Fruit fly (Drosophila melanogaster) whole organism, prepupa: ENCODE results near the gene CG13116.

Experiments
- CG11294 ChIP-seq: fragments of 200-800 bp; sonication (Bioruptor generic); IDR thresholded peaks from 2 replicates; pipeline ENCODE4 v1.3.6; 2022; ENCODE audit warnings: missing biosample characterization, missing genetic modification characterization
- CG11902 ChIP-seq: fragments of 200-800 bp; sonication (Bioruptor generic); optimal IDR thresholded peaks from 3 replicates; lab custom pipeline; 2016; ENCODE audit warnings: missing biosample characterization, missing genetic modification characterization
- CG15336 ChIP-seq: fragments of 200-800 bp; sonication (Bioruptor generic); IDR thresholded peaks from 2 replicates; pipeline ENCODE4 v1.3.6; 2022; ENCODE audit warnings: missing biosample characterization, missing genetic modification characterization
- CG1621 ChIP-seq: fragments of 200-800 bp; sonication (Bioruptor generic); optimal IDR thresholded peaks from 3 replicates; lab custom pipeline; 2018; ENCODE audit warnings: missing biosample characterization, mild to moderate bottlenecking, missing genetic modification characterization
- CG16779 ChIP-seq: fragments of 200-800 bp; sonication (Bioruptor generic); optimal IDR thresholded peaks from 3 replicates; lab custom pipeline; 2017; ENCODE audit warnings: missing biosample characterization, mild to moderate bottlenecking, missing genetic modification characterization
- CG3032 ChIP-seq: fragments of 200-800 bp; optimal IDR thresholded peaks from 2 replicates; lab custom pipeline; 2019; ENCODE audit warnings: missing biosample characterization, mild to moderate bottlenecking, missing genetic modification characterization, moderate library complexity
- CG32006 ChIP-seq: fragments of 200-800 bp; sonication (Bioruptor generic); optimal IDR thresholded peaks from 3 replicates; lab custom pipeline; 2017; ENCODE audit warnings: missing biosample characterization, mild to moderate bottlenecking, missing genetic modification characterization
- CG34406 ChIP-seq: fragments of 200-800 bp; sonication (Bioruptor generic); optimal IDR thresholded peaks from 3 replicates; lab custom pipeline; 2016; ENCODE audit warnings: missing biosample characterization, missing genetic modification characterization
- CG6276 ChIP-seq: fragments of 200-800 bp; sonication (Bioruptor generic); optimal IDR thresholded peaks from 2 replicates; lab custom pipeline; 2017; ENCODE audit warnings: missing biosample characterization, mild to moderate bottlenecking, missing genetic modification characterization
- CG6792 ChIP-seq: fragments of 200-800 bp; sonication (Bioruptor generic); optimal IDR thresholded peaks from 3 replicates; lab custom pipeline; 2016; ENCODE audit warnings: missing biosample characterization, missing genetic modification characterization
- CG6808 ChIP-seq: fragments of 200-800 bp; sonication (Bioruptor generic); optimal IDR thresholded peaks from 3 replicates; lab custom pipeline; 2017; ENCODE audit warnings: missing biosample characterization, missing genetic modification characterization, mild to moderate bottlenecking, moderate library complexity, missing genetic modification reagents
- CG8119 ChIP-seq: fragments of 200-800 bp; sonication (Bioruptor generic); IDR thresholded peaks from 3 replicates; pipeline ENCODE4 v1.3.6; 2022; ENCODE audit warnings: missing biosample characterization, missing genetic modification characterization
- Eip75B ChIP-seq: fragments of 200-800 bp; sonication (Bioruptor generic); optimal IDR thresholded peaks from 3 replicates; lab custom pipeline; 2016; ENCODE audit warnings: missing biosample characterization, missing genetic modification characterization
- Eip78C ChIP-seq: fragments of 200-800 bp; sonication (Bioruptor generic); peaks from one replicate; lab custom pipeline; 2016; ENCODE audit warnings: missing biosample characterization, missing genetic modification characterization
- Eip93F ChIP-seq: fragments of 200-800 bp; sonication (Bioruptor generic); optimal IDR thresholded peaks from 2 replicates; lab custom pipeline; 2016; ENCODE audit warnings: missing biosample characterization, mild to moderate bottlenecking, missing genetic modification characterization
- Gug ChIP-seq: fragments of 200-800 bp; sonication (Bioruptor generic); IDR thresholded peaks from 2 replicates; pipeline ENCODE4 v1.3.6; 2022; ENCODE audit warnings: missing biosample characterization, missing genetic modification characterization
- Hr38 ChIP-seq: sonication (Bioruptor generic); optimal IDR thresholded peaks from 2 replicates; lab custom pipeline; 2016; ENCODE audit warnings: missing biosample characterization, missing genetic modification characterization
- Hr4 ChIP-seq: fragments of 200-800 bp; sonication (Bioruptor generic); optimal IDR thresholded peaks from 3 replicates; lab custom pipeline; 2016; ENCODE audit warnings: missing biosample characterization, missing genetic modification characterization
- Smox ChIP-seq: fragments of 200-800 bp; sonication (Bioruptor generic); optimal IDR thresholded peaks from 3 replicates; lab custom pipeline; 2016; ENCODE audit warnings: missing biosample characterization, missing genetic modification characterization
- dsx ChIP-seq: fragments of 200-800 bp; optimal IDR thresholded peaks from 3 replicates; lab custom pipeline; 2019; ENCODE audit warnings: missing biosample characterization, mild to moderate bottlenecking, missing genetic modification characterization, moderate library complexity; ENCODE audit not compliant: poor library complexity, severe bottlenecking
- fkh ChIP-seq: fragments of 200-800 bp; sonication (Bioruptor generic); optimal IDR thresholded peaks from 3 replicates; lab custom pipeline; 2017; ENCODE audit warnings: missing biosample characterization, mild to moderate bottlenecking, missing genetic modification characterization, moderate library complexity
- net ChIP-seq: fragments of 200-800 bp; sonication (Bioruptor generic); optimal IDR thresholded peaks from 3 replicates; lab custom pipeline; 2016; ENCODE audit warnings: missing biosample characterization, missing genetic modification characterization
- salr ChIP-seq, 2 experiments: fragments of 200-800 bp; sonication (Bioruptor generic); optimal IDR thresholded peaks; 3 replicates each; lab custom pipeline; 2016 to 2018; ENCODE audit warnings: missing biosample characterization in 2 of 2, missing genetic modification characterization in 2 of 2, mild to moderate bottlenecking in 1 of 2
- spab ChIP-seq: fragments of 200-800 bp; sonication (Bioruptor generic); optimal IDR thresholded peaks from 2 replicates; lab custom pipeline; 2017; ENCODE audit warnings: missing biosample characterization, mild to moderate bottlenecking, missing genetic modification characterization, missing genetic modification reagents
- ss ChIP-seq, 2 experiments: fragments of 200-800 bp; sonication (Bioruptor generic); optimal IDR thresholded peaks; 2 replicates in 1 of 2; 3 replicates in 1 of 2; lab custom pipeline; 2017 to 2018; ENCODE audit warnings: mild to moderate bottlenecking in 2 of 2, missing biosample characterization in 2 of 2, missing genetic modification characterization in 2 of 2, moderate library complexity in 1 of 2
- svp ChIP-seq: fragments of 200-800 bp; sonication (Bioruptor generic); peaks from one replicate; lab custom pipeline; 2016; ENCODE audit warnings: missing biosample characterization, missing genetic modification characterization
- topi ChIP-seq: fragments of 200-800 bp; sonication (Bioruptor generic); optimal IDR thresholded peaks from 3 replicates; lab custom pipeline; 2016; ENCODE audit warnings: missing biosample characterization, missing genetic modification characterization
- vri ChIP-seq: fragments of 200-800 bp; sonication (Bioruptor generic); optimal IDR thresholded peaks from 3 replicates; lab custom pipeline; 2016; ENCODE audit warnings: missing biosample characterization, mild to moderate bottlenecking, missing genetic modification characterization

Gene CG13116

DNA sequence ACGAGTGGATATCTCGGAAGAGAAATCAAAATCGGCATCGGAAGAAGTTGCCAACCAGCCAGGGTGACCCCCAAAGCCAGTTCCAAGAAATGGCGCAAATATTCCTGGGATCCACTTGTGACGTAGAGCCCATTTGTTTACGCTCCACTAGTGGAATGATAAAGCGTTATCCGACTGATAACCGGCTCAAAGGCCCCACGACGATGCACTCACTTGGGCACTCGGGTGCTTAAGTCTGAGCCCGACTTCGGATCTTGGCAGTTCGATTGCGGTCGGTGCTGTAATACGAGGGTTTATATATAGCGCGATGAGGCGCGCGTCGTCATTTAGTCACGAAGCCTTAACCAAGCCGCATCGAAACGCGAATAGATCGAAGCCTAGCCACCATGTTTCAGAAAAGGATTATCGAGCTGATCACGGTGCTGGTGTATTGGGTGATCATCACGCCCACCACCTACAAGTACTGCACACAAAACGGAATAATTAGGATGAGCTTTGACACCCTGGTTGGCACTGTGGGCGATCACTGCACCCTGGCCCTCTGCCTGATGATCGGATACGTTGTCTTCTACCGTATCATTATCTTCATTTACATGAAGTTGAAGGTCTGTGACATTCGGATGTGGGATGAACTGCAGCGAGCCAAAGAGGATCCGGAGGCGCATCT, at the start of gene CG13116:
TSS of gene CG13116 (plus strand) at position 323 of the 667 bp plus-strand sequence.
- TF ChIP-seq svp (GFP tag; lab: Kevin White, UChicago) (peak; percentile 93), Eip78C (GFP tag; lab: Kevin White, UChicago) (peak; percentile 36), Hr4 (GFP tag; lab: Kevin White, UChicago) (no peak), CG8119 (no peak), ss (GFP tag; optimal IDR thresholded peaks at IDR 0.05; lab: Kevin White, UChicago) (peak in 1 of 2 experiments; percentile 3)

DNA sequence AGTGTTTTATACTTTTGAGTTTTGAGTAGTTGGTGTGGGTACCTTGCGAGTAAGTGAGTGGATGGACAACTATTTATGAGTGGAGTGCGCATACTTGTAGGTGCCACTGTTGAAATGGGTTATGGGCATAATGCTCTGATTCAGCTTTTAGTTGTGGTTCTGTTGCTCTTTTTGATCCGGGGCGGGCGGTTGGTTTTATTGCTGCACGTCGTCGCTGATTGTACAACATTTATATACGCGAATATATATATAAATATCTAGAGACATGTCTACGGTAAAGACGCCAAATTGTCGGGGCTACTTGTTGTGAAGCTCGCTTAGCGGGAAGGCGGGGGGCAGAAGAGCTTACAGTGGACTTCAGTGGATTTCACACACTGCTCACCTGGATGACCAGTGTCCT, 45.6 kb upstream of the CG13116 start:
- peak; percentile 23 for TF ChIP-seq CG6808
- peak; percentile 66 for TF ChIP-seq Eip78C (GFP tag; lab: Kevin White, UChicago)
- TF ChIP-seq topi (GFP tag; lab: Kevin White, UChicago), result no peak
- TF ChIP-seq CG6276 (GFP tag; lab: Kevin White, UChicago), result no peak
- peak in 1 of 2 experiments; percentile 32 for TF ChIP-seq ss (GFP tag; optimal IDR thresholded peaks at IDR 0.05; lab: Kevin White, UChicago)

DNA sequence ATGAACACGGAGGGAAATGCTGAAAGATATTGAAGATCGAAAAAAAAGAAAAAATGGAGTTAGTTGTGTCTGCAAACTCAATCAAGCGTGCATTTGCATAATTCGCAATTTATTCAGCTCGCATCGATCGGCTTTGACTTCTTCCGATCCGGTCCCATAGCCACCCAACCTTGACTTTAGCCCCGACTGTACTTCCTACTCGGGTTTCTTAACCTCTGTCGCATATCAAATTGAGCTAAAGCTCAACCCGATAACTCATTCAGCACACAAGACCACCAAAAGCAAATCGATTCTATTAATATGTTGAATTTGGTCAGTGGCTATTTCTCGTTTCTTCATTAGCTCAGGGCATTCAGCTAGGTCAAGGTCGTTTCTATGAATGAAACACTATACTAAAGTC, 44.6 kb upstream of the CG13116 start:
- TF ChIP-seq Smox (GFP tag; lab: Kevin White, UChicago), result no peak
- TF ChIP-seq CG11902 (GFP tag; lab: Kevin White, UChicago), result no peak
- TF ChIP-seq CG6792 (GFP tag; lab: Kevin White, UChicago), result no peak
- TF ChIP-seq, all 60 proteins: peak for 0

DNA sequence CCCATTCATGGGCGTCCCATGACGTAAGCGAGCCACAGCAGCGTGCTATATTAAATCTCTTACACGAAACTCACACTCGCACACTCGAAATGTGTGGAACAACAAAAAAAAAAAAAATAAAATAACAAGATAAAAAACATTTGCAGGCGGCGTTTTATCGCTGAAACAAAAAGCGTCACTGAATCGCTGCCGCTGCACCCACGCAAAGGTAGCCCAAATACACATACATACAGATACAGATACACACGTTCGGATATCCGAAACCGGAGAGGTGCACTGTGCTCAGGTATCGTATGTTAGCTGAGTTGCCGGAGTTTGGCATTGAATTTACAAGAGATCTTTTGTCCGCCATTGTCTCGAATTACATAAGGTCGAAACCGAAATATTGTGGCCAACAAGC, 43.7 kb upstream of the CG13116 start:
- TF ChIP-seq vri (GFP tag; lab: Kevin White, UChicago) (peak; percentile 74), dsx (no peak), CG16779 (tag; lab: Kevin White, UChicago) (no peak), net (GFP tag; lab: Kevin White, UChicago) (no peak)

DNA sequence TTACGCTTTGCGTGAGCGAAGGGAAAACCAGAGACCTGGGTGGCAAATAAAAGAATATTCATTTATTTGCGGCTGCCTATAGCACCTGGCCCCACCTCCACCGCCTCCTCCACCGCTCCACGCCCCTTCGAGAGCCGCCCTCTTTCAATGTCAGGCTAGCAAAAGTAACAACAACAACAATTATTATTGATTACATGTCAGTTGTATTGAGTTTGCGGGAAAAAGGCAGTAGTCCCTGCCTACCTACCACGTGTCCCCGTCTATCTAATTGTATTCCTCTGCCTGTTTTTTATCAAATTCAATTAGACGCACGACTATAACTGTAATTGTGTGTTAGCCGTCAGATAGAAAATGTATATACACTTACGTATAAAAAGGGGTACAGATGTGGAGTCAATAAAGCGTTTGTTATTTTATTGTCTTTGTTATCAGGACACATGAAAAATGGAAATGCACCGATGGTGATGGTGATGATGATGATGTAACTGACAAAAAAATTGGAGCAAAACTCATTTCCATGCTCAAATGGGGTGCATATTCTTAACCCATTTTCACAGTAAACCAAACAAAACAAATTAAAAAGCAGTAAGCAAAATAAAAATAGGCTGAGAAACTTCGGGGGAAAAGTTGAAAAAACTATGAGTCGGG, 39.1 kb upstream of the CG13116 start:
- TF ChIP-seq Eip75B (GFP tag; lab: Kevin White, UChicago), result no peak
- TF ChIP-seq CG11294, result no peak
- TF ChIP-seq CG15336 (GFP tag; lab: Robert Waterston, UW), result no peak
- TF ChIP-seq fkh, result no peak
- no peak for TF ChIP-seq Hr38 (GFP tag; lab: Kevin White, UChicago)
- no peak for TF ChIP-seq CG32006 (GFP tag; lab: Kevin White, UChicago)
- TF ChIP-seq spab (GFP tag; lab: Kevin White, UChicago), result no peak

DNA sequence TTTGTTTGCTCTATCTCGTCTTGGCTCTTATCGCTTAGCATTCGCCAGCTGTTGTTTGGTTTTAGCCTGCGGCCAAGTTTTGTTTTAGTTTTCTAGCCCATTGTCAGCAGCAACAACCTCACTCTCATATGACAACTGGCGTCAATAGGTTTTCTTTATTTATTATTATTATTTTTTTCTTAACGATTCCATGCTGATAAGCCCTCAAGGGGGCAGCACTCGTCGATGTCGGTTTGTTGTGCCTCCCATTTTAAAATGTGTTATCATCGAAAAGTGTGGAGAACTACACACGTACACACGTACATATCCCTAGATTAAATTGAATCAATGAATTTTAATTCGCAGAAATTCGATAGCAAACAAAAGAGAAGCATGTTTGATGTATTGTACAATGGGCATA, 38.5 kb upstream of the CG13116 start:
- no peak for TF ChIP-seq CG1621 (tag; lab: Kevin White, UChicago)
- TF ChIP-seq fkh, result peak; percentile 20
- no peak for TF ChIP-seq Eip93F (GFP tag; lab: Kevin White, UChicago)
- TF ChIP-seq CG15336 (GFP tag; lab: Robert Waterston, UW), result no peak
- peak; percentile 1 for TF ChIP-seq CG6276 (GFP tag; lab: Kevin White, UChicago)
- peak; percentile 2 for TF ChIP-seq Eip78C (GFP tag; lab: Kevin White, UChicago)
- no peak for TF ChIP-seq CG3032 (tag; lab: Kevin White, UChicago)
- no peak for TF ChIP-seq salr (GFP tag; optimal IDR thresholded peaks at IDR 0.05; lab: Kevin White, UChicago)
- TF ChIP-seq CG34406 (GFP tag; lab: Kevin White, UChicago), result no peak
- no peak for TF ChIP-seq Gug (GFP tag; lab: Robert Waterston, UW)
- TF ChIP-seq, all 60 proteins: peak for 3
